Worm (Caenorhabditis elegans): Measurements from ENCODE around the gene srh-266.

Gene srh-266

DNA sequence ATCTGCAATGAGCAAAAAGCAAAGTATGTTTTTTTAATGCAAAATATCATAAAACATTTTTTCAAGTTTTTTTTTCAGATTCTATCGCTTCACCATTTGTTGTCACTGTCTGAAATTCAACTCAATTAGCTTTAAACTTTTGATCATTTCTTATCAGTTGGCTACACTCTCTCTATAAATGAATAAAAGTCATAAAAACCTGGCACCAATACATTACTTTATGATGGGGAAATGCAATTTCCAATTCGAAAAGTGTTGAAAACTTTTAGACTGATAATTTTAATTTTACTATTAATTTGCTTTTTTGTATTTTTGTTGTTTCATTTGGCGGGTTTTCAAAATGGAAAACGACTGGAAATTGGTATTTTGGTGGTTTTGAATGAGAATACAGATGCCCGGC is 19.3 kb downstream of the srh-266 start, which contains the start of gene F31F4.1:
Gene F31F4.1, plus strand, starts transcription at position 203 of the 400 bp plus-strand sequence.
- TF ChIP-seq fos-1 (tag; optimal IDR thresholded peaks at IDR 0.05) (no peak), fkh-2 (tag; optimal IDR thresholded peaks at IDR 0.05) (no peak), pha-4 (tag; optimal IDR thresholded peaks at IDR 0.05) (no peak), pqm-1 (tag; optimal IDR thresholded peaks at IDR 0.05) (peak; percentile 44), elt-2 (tag; optimal IDR thresholded peaks at IDR 0.05) (peak; percentile 66), nfya-1 (tag; optimal IDR thresholded peaks at IDR 0.05; ENCODE audit: insufficient read depth) (no peak)

DNA sequence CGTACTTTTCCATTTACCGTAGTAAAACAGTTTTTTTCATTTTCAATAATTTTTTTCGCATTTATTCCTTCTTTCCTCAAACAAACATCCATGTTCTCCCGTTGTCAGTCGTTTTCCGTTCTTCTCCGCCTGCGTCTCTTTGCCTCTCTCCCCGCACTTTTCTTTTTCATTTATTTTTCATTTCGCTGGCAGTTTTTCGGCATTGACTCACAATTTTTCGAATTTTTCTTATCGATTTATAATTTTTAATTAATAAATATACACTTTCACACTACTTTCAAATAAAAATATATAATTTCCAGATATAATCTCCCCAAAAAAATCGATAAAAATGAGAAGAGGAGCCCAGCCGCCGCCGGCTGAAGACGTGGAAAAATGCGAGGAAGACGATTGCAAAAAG is 22.8 kb downstream of the srh-266 start, which contains the start of gene H25P19.1:
Gene H25P19.1, plus strand, starts transcription at position 301 of the 400 bp plus-strand sequence.
- no peak for TF ChIP-seq nhr-25 (tag; optimal IDR thresholded peaks at IDR 0.05)
- no peak for TF ChIP-seq ztf-4 (tag; optimal IDR thresholded peaks at IDR 0.05)
- TF ChIP-seq R02D3.7 (tag; optimal IDR thresholded peaks at IDR 0.05) = no peak
- no peak for TF ChIP-seq pha-4 (tag; optimal IDR thresholded peaks at IDR 0.05)
- no peak for TF ChIP-seq lin-15B (tag; optimal IDR thresholded peaks at IDR 0.05)
- TF ChIP-seq ceh-9 (tag; optimal IDR thresholded peaks at IDR 0.05) = no peak
- TF ChIP-seq hmg-11 (tag; optimal IDR thresholded peaks at IDR 0.05) = no peak
- no peak for TF ChIP-seq mml-1 (tag; optimal IDR thresholded peaks at IDR 0.05)
- TF ChIP-seq ceh-16 (tag; optimal IDR thresholded peaks at IDR 0.05) = no peak
- no peak for TF ChIP-seq nhr-43 (tag; optimal IDR thresholded peaks at IDR 0.05; ENCODE audit: poor library complexity, severe bottlenecking)
- no peak for TF ChIP-seq egl-5 (tag; optimal IDR thresholded peaks at IDR 0.05)
- no peak for TF ChIP-seq nfya-1 (tag; optimal IDR thresholded peaks at IDR 0.05; ENCODE audit: insufficient read depth)
- TF ChIP-seq elt-1 (tag; optimal IDR thresholded peaks at IDR 0.05) = no peak
- no peak for TF ChIP-seq nhr-77 (tag; optimal IDR thresholded peaks at IDR 0.05)
- TF ChIP-seq elt-3 (tag; optimal IDR thresholded peaks at IDR 0.05) = no peak
- no peak for TF ChIP-seq fkh-2 (tag; optimal IDR thresholded peaks at IDR 0.05)
- TF ChIP-seq nhr-12 (tag; optimal IDR thresholded peaks at IDR 0.05) = no peak
- TF ChIP-seq ceh-28 (tag; optimal IDR thresholded peaks at IDR 0.05) = no peak
- TF ChIP-seq tbx-2 (tag; optimal IDR thresholded peaks at IDR 0.05) = no peak

DNA sequence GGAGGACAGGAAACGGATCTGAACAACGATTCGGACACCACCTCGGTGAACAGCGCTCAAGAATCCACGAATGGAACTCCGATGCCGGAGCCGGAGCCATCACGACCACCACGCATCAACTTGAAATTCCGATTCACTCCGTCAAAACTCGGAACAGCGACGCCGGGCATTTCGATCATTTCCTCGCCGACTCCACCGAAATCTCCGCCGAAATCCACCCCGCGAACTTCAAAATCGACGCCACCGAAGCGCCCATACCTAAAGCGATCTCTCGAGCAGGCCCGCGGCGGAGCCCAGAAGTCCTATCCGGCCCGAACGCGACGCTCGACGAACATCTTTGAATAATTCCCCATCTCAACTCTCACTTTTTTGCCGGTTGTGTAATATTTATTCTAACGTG is 24.9 kb downstream of the srh-266 start:
- TF ChIP-seq ztf-11 (tag; optimal IDR thresholded peaks at IDR 0.05) (no peak), daf-12 (tag; optimal IDR thresholded peaks at IDR 0.05) (no peak), ceh-82 (tag; optimal IDR thresholded peaks at IDR 0.05) (no peak), nhr-23 (tag; optimal IDR thresholded peaks at IDR 0.05) (no peak), nhr-237 (tag; optimal IDR thresholded peaks at IDR 0.05) (no peak), nhr-28 (tag; optimal IDR thresholded peaks at IDR 0.05) (no peak), unc-39 (tag; optimal IDR thresholded peaks at IDR 0.05) (no peak), elt-1 (tag; optimal IDR thresholded peaks at IDR 0.05) (no peak), fos-1 (tag; optimal IDR thresholded peaks at IDR 0.05) (no peak), egl-27 (tag; optimal IDR thresholded peaks at IDR 0.05) (no peak), ceh-28 (tag; optimal IDR thresholded peaks at IDR 0.05) (no peak), ztf-4 (tag; optimal IDR thresholded peaks at IDR 0.05) (no peak), lin-15B (tag; optimal IDR thresholded peaks at IDR 0.05) (no peak), egl-5 (tag; optimal IDR thresholded peaks at IDR 0.05) (no peak), ceh-16 (tag; optimal IDR thresholded peaks at IDR 0.05) (no peak)

DNA sequence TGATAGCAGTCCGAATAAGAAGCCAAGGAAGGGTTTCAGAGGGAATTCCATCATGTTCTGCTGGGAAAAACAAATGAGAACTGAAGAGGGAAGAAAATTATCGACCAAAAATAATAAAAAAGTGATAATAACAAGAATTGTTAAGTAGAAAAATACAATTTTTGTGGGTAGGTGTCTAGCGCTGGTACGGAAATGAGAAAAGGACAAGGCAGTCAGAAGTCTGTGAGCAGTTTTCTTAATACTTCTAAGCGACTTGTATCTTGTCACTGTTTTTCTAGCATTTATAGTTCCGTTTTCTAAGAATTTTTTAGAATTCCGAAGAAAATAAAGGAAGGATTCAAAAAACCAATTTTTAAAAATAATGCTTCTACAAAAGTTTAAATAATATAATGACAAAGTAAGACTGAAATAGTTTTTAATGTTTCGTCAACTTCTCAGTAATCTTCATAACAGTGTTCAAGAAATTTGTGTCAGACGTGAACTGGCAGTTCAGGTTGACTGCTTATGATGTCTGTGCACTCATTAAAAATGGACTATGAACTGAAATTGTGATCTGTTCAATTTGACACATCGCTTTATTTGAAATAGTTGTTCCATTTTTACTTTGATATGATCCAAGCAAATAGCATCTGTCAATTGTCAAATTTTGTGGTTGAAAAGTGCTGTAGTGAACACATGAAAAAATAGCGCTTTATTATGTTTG is 28.3 kb downstream of the srh-266 start, which contains the start of gene srx-4:
Gene srx-4, minus strand, starts transcription at position 51 of the 703 bp plus-strand sequence.
- no peak for TF ChIP-seq elt-2 (tag; optimal IDR thresholded peaks at IDR 0.05)
- no peak for TF ChIP-seq tbx-2 (tag; optimal IDR thresholded peaks at IDR 0.05)
- TF ChIP-seq ceh-16 (tag; optimal IDR thresholded peaks at IDR 0.05) = no peak
- TF ChIP-seq daf-12 (tag; optimal IDR thresholded peaks at IDR 0.05) = no peak
- no peak for TF ChIP-seq sea-2 (GFP tag; optimal IDR thresholded peaks at IDR 0.05)
- TF ChIP-seq nhr-12 (tag; optimal IDR thresholded peaks at IDR 0.05) = no peak
- TF ChIP-seq ceh-9 (tag; optimal IDR thresholded peaks at IDR 0.05) = no peak
- no peak for TF ChIP-seq mml-1 (tag; optimal IDR thresholded peaks at IDR 0.05)
- TF ChIP-seq nhr-76 (tag; optimal IDR thresholded peaks at IDR 0.05) = no peak
- no peak for TF ChIP-seq zag-1 (tag; optimal IDR thresholded peaks at IDR 0.05)
- no peak for TF ChIP-seq nhr-11 (tag; optimal IDR thresholded peaks at IDR 0.05)
- no peak for TF ChIP-seq nhr-237 (tag; optimal IDR thresholded peaks at IDR 0.05)
- no peak for TF ChIP-seq elt-1 (tag; optimal IDR thresholded peaks at IDR 0.05)
- TF ChIP-seq elt-3 (tag; optimal IDR thresholded peaks at IDR 0.05) = no peak
- no peak for TF ChIP-seq nhr-23 (tag; optimal IDR thresholded peaks at IDR 0.05)
